Worm (Caenorhabditis elegans) whole organism, L3 larva: ENCODE results near the gene plc-3.

Source experiments
- R02D3.7 ChIP-seq: fragments of 150-350 bp; optimal IDR thresholded peaks from 2 replicates; lab custom pipeline; 2014; ENCODE audit warnings: missing biosample characterization, missing genetic modification characterization
- ama-1 ChIP-seq: fragments of 150-350 bp; optimal IDR thresholded peaks from 2 replicates; lab custom pipeline; 2018
- elt-1 ChIP-seq: fragments of 150-350 bp; optimal IDR thresholded peaks from 2 replicates; lab custom pipeline; 2014; ENCODE audit warnings: missing biosample characterization, missing genetic modification characterization
- fkh-10 ChIP-seq: sonication (generic microtip); optimal IDR thresholded peaks from 2 replicates; lab custom pipeline; 2017; ENCODE audit warnings: missing biosample characterization, missing genetic modification reagents, missing genetic modification characterization
- mdl-1 ChIP-seq: fragments of 150-350 bp; optimal IDR thresholded peaks from 2 replicates; lab custom pipeline; 2014; ENCODE audit warnings: missing biosample characterization, missing genetic modification characterization
- nhr-12 ChIP-seq: fragments of 150-350 bp; optimal IDR thresholded peaks from 2 replicates; lab custom pipeline; 2014; ENCODE audit warnings: missing biosample characterization, missing genetic modification characterization
- nhr-237 ChIP-seq: fragments of 150-350 bp; optimal IDR thresholded peaks from 2 replicates; lab custom pipeline; 2014; ENCODE audit warnings: missing biosample characterization, missing genetic modification characterization
- unc-62 ChIP-seq: fragments of 150-350 bp; sonication (generic microtip); optimal IDR thresholded peaks from 4 replicates; lab custom pipeline; 2014; ENCODE audit warnings: missing biosample characterization, missing genetic modification reagents, missing genetic modification characterization

- TF ChIP-seq ama-1 (lab: Kevin White, UChicago) (no peak), unc-62 (GFP tag; lab: Kevin White, UChicago) (no peak), nhr-237 (tag; lab: Kevin White, UChicago) (no peak), fkh-10 (GFP tag; lab: Kevin White, UChicago) (no peak), nhr-12 (no peak), R02D3.7 (tag; lab: Kevin White, UChicago) (no peak), mdl-1 (tag; lab: Kevin White, UChicago) (no peak), elt-1 (no peak)
These were observed at the start of gene plc-3 for ce11 chrII:10222577-10222976.
